Worm (Caenorhabditis elegans) whole organism, L1 larva: Measurements from ENCODE around the gene twk-28.
A peak's percentile ranks its signal among the peaks of the same experiment; 100 is the strongest.

ENCODE experiments used
- C16A3.4 ChIP-seq: fragments of 150-350 bp; optimal IDR thresholded peaks from 2 replicates; lab custom pipeline; 2014; ENCODE audit warnings: missing biosample characterization, missing genetic modification characterization
- F16B12.6 ChIP-seq: fragments of 150-350 bp; optimal IDR thresholded peaks from 2 replicates; lab custom pipeline; 2014; ENCODE audit warnings: missing biosample characterization, missing genetic modification characterization
- Y116A8C.19 ChIP-seq: sonication (generic microtip); optimal IDR thresholded peaks from 2 replicates; lab custom pipeline; 2016; ENCODE audit warnings: missing compliant biosample characterization, missing genetic modification characterization, borderline replicate concordance
- aha-1 ChIP-seq: fragments of 150-350 bp; optimal IDR thresholded peaks from 2 replicates; lab custom pipeline; 2014; ENCODE audit warnings: missing biosample characterization, missing genetic modification characterization
- ceh-8 ChIP-seq: fragments of 200-800 bp; sonication (Bioruptor generic); optimal IDR thresholded peaks from 2 replicates; lab custom pipeline; 2018; ENCODE audit warnings: mild to moderate bottlenecking, missing genetic modification characterization, moderate library complexity, missing compliant biosample characterization
- ceh-82 ChIP-seq, 3 experiments: fragments of 150-350 bp in 1 of 3; sonication (generic microtip) in 2 of 3; optimal IDR thresholded peaks; 2 replicates each; lab custom pipeline; 2014 to 2017; ENCODE audit warnings: missing biosample characterization in 3 of 3, missing genetic modification characterization in 3 of 3
- ces-1 ChIP-seq: fragments of 150-350 bp; optimal IDR thresholded peaks from 2 replicates; lab custom pipeline; 2014; ENCODE audit warnings: missing biosample characterization, missing genetic modification reagents, missing genetic modification characterization
- dpl-1 ChIP-seq, 3 experiments: fragments of 150-350 bp in 2 of 3; sonication (generic microtip) in 1 of 3; optimal IDR thresholded peaks; 2 replicates each; lab custom pipeline; 2014 to 2017; ENCODE audit warnings: missing biosample characterization in 3 of 3, missing genetic modification characterization in 3 of 3, missing genetic modification reagents in 3 of 3
- dsc-1 ChIP-seq: sonication (generic microtip); optimal IDR thresholded peaks from 2 replicates; lab custom pipeline; 2016; ENCODE audit warnings: mild to moderate bottlenecking, missing genetic modification characterization, missing compliant biosample characterization
- efl-1 ChIP-seq, 4 experiments: fragments of 150-350 bp; optimal IDR thresholded peaks in 3 of 4; peaks in 1 of 4; 1 replicate in 1 of 4; 2 replicates in 3 of 4; lab custom pipeline; 2014; ENCODE audit warnings: missing biosample characterization in 2 of 4, missing genetic modification characterization in 2 of 4, missing genetic modification reagents in 2 of 4
- efl-3 ChIP-seq: fragments of 200-800 bp; sonication (Bioruptor generic); optimal IDR thresholded peaks from 2 replicates; lab custom pipeline; 2018; ENCODE audit warnings: mild to moderate bottlenecking, missing genetic modification characterization, missing compliant biosample characterization
- egl-27 ChIP-seq, 2 experiments: fragments of 150-350 bp in 1 of 2; sonication (generic microtip); optimal IDR thresholded peaks; 3 replicates each; lab custom pipeline; 2017 to 2018; ENCODE audit warnings: missing biosample characterization in 2 of 2, missing genetic modification characterization in 2 of 2, missing genetic modification reagents in 2 of 2
- elt-2 ChIP-seq: sonication (generic microtip); optimal IDR thresholded peaks from 2 replicates; lab custom pipeline; 2016; ENCODE audit warnings: missing genetic modification characterization, mild to moderate bottlenecking, inconsistent platforms, missing compliant biosample characterization, missing genetic modification reagents
- elt-3 ChIP-seq, 6 experiments: fragments of 150-350 bp in 1 of 6; sonication (generic microtip); optimal IDR thresholded peaks; 2 replicates each; lab custom pipeline; 2017 to 2018; ENCODE audit warnings: missing biosample characterization in 6 of 6, missing genetic modification characterization in 6 of 6, inconsistent platforms in 1 of 6
- ets-5 ChIP-seq: fragments of 200-800 bp; sonication (Bioruptor generic); IDR thresholded peaks from 2 replicates; pipeline ENCODE4 v1.3.6; 2022; ENCODE audit warnings: missing genetic modification characterization, missing compliant biosample characterization
- hpl-2 ChIP-seq: fragments of 150-350 bp; optimal IDR thresholded peaks from 2 replicates; lab custom pipeline; 2014; ENCODE audit warnings: missing biosample characterization, missing genetic modification reagents, missing genetic modification characterization
- irx-1 ChIP-seq: sonication (generic microtip); optimal IDR thresholded peaks from 2 replicates; lab custom pipeline; 2016; ENCODE audit warnings: missing genetic modification characterization, missing compliant biosample characterization
- lin-13 ChIP-seq: fragments of 150-350 bp; optimal IDR thresholded peaks from 2 replicates; lab custom pipeline; 2014; ENCODE audit warnings: missing biosample characterization, missing genetic modification reagents, missing genetic modification characterization
- lin-14 ChIP-seq: fragments of 200-800 bp; sonication (Bioruptor generic); optimal IDR thresholded peaks from 2 replicates; lab custom pipeline; 2018; ENCODE audit warnings: mild to moderate bottlenecking, missing genetic modification characterization, moderate library complexity, missing compliant biosample characterization
- lin-15B ChIP-seq: fragments of 150-350 bp; sonication (generic microtip); optimal IDR thresholded peaks from 3 replicates; lab custom pipeline; 2014; ENCODE audit warnings: missing biosample characterization, missing genetic modification characterization
- lir-3 ChIP-seq: sonication (generic microtip); optimal IDR thresholded peaks from 2 replicates; lab custom pipeline; 2016; ENCODE audit warnings: mild to moderate bottlenecking, missing genetic modification characterization, moderate library complexity, missing compliant biosample characterization; ENCODE audit not compliant: poor library complexity
- mab-9 ChIP-seq: fragments of 200-800 bp; sonication (Bioruptor generic); IDR thresholded peaks from 2 replicates; pipeline ENCODE4 v1.3.6; 2022; ENCODE audit warnings: missing genetic modification reagents, missing genetic modification characterization, missing compliant biosample characterization
- mep-1 ChIP-seq: fragments of 150-350 bp; optimal IDR thresholded peaks from 2 replicates; lab custom pipeline; 2014; ENCODE audit warnings: missing biosample characterization, missing genetic modification characterization
- nhr-11 ChIP-seq: fragments of 150-350 bp; optimal IDR thresholded peaks from 2 replicates; lab custom pipeline; 2014; ENCODE audit warnings: missing biosample characterization, missing genetic modification characterization
- nhr-12 ChIP-seq: sonication (generic microtip); optimal IDR thresholded peaks from 2 replicates; lab custom pipeline; 2017; ENCODE audit warnings: missing biosample characterization, missing genetic modification characterization
- nhr-20 ChIP-seq: sonication (generic microtip); optimal IDR thresholded peaks from 2 replicates; lab custom pipeline; 2016; ENCODE audit warnings: mild to moderate bottlenecking, missing genetic modification characterization, missing compliant biosample characterization
- nhr-71 ChIP-seq: sonication (generic microtip); optimal IDR thresholded peaks from 2 replicates; lab custom pipeline; 2016; ENCODE audit warnings: mild to moderate bottlenecking, missing genetic modification characterization, moderate library complexity, missing compliant biosample characterization
- nhr-84 ChIP-seq: sonication (generic microtip); optimal IDR thresholded peaks from 2 replicates; lab custom pipeline; 2017; ENCODE audit warnings: missing biosample characterization, missing genetic modification characterization
- nhr-85 ChIP-seq: sonication (generic microtip); peaks from one replicate; lab custom pipeline; 2016; ENCODE audit warnings: missing genetic modification characterization, inconsistent platforms, missing compliant biosample characterization
- nhr-90 ChIP-seq: sonication (generic microtip); optimal IDR thresholded peaks from 2 replicates; lab custom pipeline; 2016; ENCODE audit warnings: mild to moderate bottlenecking, missing genetic modification characterization, missing compliant biosample characterization; ENCODE audit not compliant: poor library complexity
- pag-3 ChIP-seq: sonication (generic microtip); optimal IDR thresholded peaks from 2 replicates; lab custom pipeline; 2017; ENCODE audit warnings: missing genetic modification characterization, mild to moderate bottlenecking, missing compliant biosample characterization, antibody characterized with exemption, borderline replicate concordance; ENCODE audit not compliant: insufficient read depth
- pax-3 ChIP-seq: fragments of 200-800 bp; sonication (Bioruptor generic); optimal IDR thresholded peaks from 2 replicates; lab custom pipeline; 2018; ENCODE audit warnings: mild to moderate bottlenecking, missing genetic modification characterization, moderate library complexity, missing compliant biosample characterization
- pqm-1 ChIP-seq: sonication (generic microtip); optimal IDR thresholded peaks from 3 replicates; lab custom pipeline; 2017; ENCODE audit warnings: missing biosample characterization, missing genetic modification characterization
- snu-23 ChIP-seq: sonication (generic microtip); optimal IDR thresholded peaks from 2 replicates; lab custom pipeline; 2016; ENCODE audit warnings: missing genetic modification characterization, missing compliant biosample characterization
- sptf-1 ChIP-seq: fragments of 150-350 bp; optimal IDR thresholded peaks from 2 replicates; lab custom pipeline; 2014; ENCODE audit warnings: missing biosample characterization, missing genetic modification characterization
- swsn-7 ChIP-seq: sonication (generic microtip); optimal IDR thresholded peaks from 2 replicates; lab custom pipeline; 2016; ENCODE audit warnings: missing genetic modification characterization, missing compliant biosample characterization
- tlp-1 ChIP-seq: fragments of 150-350 bp; optimal IDR thresholded peaks from 2 replicates; lab custom pipeline; 2014; ENCODE audit warnings: missing biosample characterization, missing genetic modification characterization
- unc-30 ChIP-seq: sonication (generic microtip); optimal IDR thresholded peaks from 2 replicates; lab custom pipeline; 2017; ENCODE audit warnings: missing biosample characterization, missing genetic modification characterization
- unc-62 ChIP-seq: fragments of 150-350 bp; optimal IDR thresholded peaks from 2 replicates; lab custom pipeline; 2014; ENCODE audit warnings: missing biosample characterization, missing genetic modification reagents, missing genetic modification characterization
- unc-86 ChIP-seq: sonication (generic microtip); optimal IDR thresholded peaks from 2 replicates; lab custom pipeline; 2016; ENCODE audit warnings: missing genetic modification characterization, missing compliant biosample characterization
- vab-15 ChIP-seq: sonication (generic microtip); optimal IDR thresholded peaks from 2 replicates; lab custom pipeline; 2017; ENCODE audit warnings: missing genotype, mild to moderate bottlenecking, missing genetic modification characterization, missing compliant biosample characterization
- xbp-1 ChIP-seq: sonication (generic microtip); optimal IDR thresholded peaks from 2 replicates; lab custom pipeline; 2016; ENCODE audit warnings: missing genetic modification characterization, missing compliant biosample characterization
- ztf-11 ChIP-seq, 2 experiments: sonication (generic microtip); optimal IDR thresholded peaks; 2 replicates each; lab custom pipeline; 2016 to 2017; ENCODE audit warnings: missing genetic modification characterization in 2 of 2, missing biosample characterization in 1 of 2, missing compliant biosample characterization in 1 of 2

The twk-28 gene

DNA sequence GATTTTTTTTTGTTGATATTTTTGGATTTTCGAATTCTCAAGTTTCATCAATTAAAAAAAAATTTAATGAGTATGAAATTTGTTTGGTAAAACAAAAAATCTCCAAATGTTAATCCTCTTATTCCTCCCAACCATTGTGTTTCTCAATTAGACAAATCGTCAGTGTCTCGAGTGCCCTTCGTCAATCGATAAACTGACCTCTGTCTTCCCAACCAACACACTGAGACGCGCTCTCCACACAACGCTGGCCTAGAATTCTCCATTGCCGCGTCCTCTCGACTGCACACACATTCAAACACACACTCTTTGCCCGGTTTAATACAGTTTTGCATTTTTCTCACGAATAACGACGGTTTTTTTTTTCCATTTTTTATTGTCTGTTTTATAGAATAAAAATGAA lies 24.4 kb downstream of the twk-28 start, which contains the start of gene taf-11.1 (continued):
- no peak for TF ChIP-seq irx-1 (tag; lab: Kevin White, UChicago)
- peak in 2 of 3 experiments; percentile 16 to 34 for TF ChIP-seq dpl-1 (GFP tag; optimal IDR thresholded peaks at IDR 0.05; lab: Kevin White, UChicago)
- no peak for TF ChIP-seq swsn-7 (tag; lab: Kevin White, UChicago)
- TF ChIP-seq ces-1 (GFP tag; lab: Kevin White, UChicago): no peak
- no peak for TF ChIP-seq ceh-8 (GFP tag; lab: Kevin White, UChicago)
- TF ChIP-seq ets-5 (GFP tag; lab: Robert Waterston, UW): no peak
- no peak for TF ChIP-seq elt-3 (tag; optimal IDR thresholded peaks at IDR 0.05; lab: Kevin White, UChicago)
- TF ChIP-seq pax-3: no peak
- TF ChIP-seq nhr-12 (tag; lab: Kevin White, UChicago): no peak
- peak; percentile 30 for TF ChIP-seq F16B12.6 (tag; lab: Kevin White, UChicago)
- TF ChIP-seq mab-9 (GFP tag; lab: Robert Waterston, UW): no peak
- TF ChIP-seq dsc-1 (tag; lab: Kevin White, UChicago): no peak
- no peak for TF ChIP-seq unc-86 (tag; lab: Kevin White, UChicago)
- no peak for TF ChIP-seq unc-62 (GFP tag; lab: Kevin White, UChicago)
- TF ChIP-seq nhr-84 (tag; lab: Kevin White, UChicago): no peak
- no peak for TF ChIP-seq lir-3 (tag; lab: Kevin White, UChicago)
- TF ChIP-seq tlp-1 (tag; lab: Kevin White, UChicago): no peak
- TF ChIP-seq egl-27 (tag; optimal IDR thresholded peaks at IDR 0.05; lab: Kevin White, UChicago): no peak
- no peak for TF ChIP-seq efl-1 (optimal IDR thresholded peaks at IDR 0.05; lab: Kevin White, UChicago)
- peak in 1 of 2 experiments; percentile 32 for TF ChIP-seq efl-1 (GFP tag; optimal IDR thresholded peaks at IDR 0.05 in 1 of 2; lab: Kevin White, UChicago)
- TF ChIP-seq unc-30 (tag; lab: Kevin White, UChicago): no peak
- no peak for TF ChIP-seq pqm-1 (tag; lab: Kevin White, UChicago)
- peak; percentile 67 for TF ChIP-seq lin-14 (GFP tag; lab: Kevin White, UChicago)
- no peak for TF ChIP-seq ceh-82 (tag; optimal IDR thresholded peaks at IDR 0.05; lab: Kevin White, UChicago)
- TF ChIP-seq aha-1 (tag; lab: Kevin White, UChicago): no peak
- no peak for TF ChIP-seq lin-13 (GFP tag; lab: Kevin White, UChicago)
- no peak for TF ChIP-seq nhr-11 (tag; lab: Kevin White, UChicago)
- TF ChIP-seq xbp-1 (tag; lab: Kevin White, UChicago): peak; percentile 11
- peak; percentile 29 for TF ChIP-seq nhr-71 (tag; lab: Kevin White, UChicago)
- no peak for TF ChIP-seq hpl-2 (GFP tag; lab: Kevin White, UChicago)

ce11 chrX:4252047-4252446 lies 27.1 kb downstream of the twk-28 start, which contains the start of gene srv-5:
Gene srv-5, plus strand, starts transcription at chrX:4252347.
- TF ChIP-seq tlp-1 (tag; lab: Kevin White, UChicago): no peak
- no peak for TF ChIP-seq efl-1 (optimal IDR thresholded peaks at IDR 0.05; lab: Kevin White, UChicago)
- peak in 1 of 2 experiments; percentile 55 for TF ChIP-seq efl-1 (GFP tag; optimal IDR thresholded peaks at IDR 0.05 in 1 of 2; lab: Kevin White, UChicago)

- TF ChIP-seq dsc-1 (tag; lab: Kevin White, UChicago): no peak
- no peak for TF ChIP-seq efl-3 (GFP tag; lab: Kevin White, UChicago)
- TF ChIP-seq unc-62 (GFP tag; lab: Kevin White, UChicago): no peak
Observed at ce11 chrX:4248949-4249348, 30.2 kb downstream of the twk-28 start, which contains the start of gene hlh-13. Gene hlh-13, plus strand, starts transcription at chrX:4249249.

DNA sequence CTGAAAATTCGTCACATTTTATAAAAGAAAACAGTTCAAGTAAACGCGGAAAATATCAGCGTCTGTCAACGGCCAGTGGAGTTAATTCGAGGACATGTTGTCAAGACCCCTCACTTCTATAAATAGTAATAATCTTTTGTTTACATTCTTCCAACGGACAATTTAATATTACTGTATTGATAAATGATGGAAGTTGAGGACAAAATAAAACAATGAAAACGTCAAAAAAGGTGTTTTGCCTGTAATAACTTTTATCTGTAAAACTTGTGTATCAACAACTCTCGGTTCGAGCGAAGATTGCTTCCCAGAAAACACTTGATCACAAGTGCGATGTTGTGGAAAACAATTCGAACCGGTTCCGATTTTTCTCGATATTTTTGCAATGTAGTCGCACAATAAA lies 30.7 kb downstream of the twk-28 start:
- TF ChIP-seq nhr-12 (tag; lab: Kevin White, UChicago) (no peak), vab-15 (tag; lab: Kevin White, UChicago) (no peak), aha-1 (tag; lab: Kevin White, UChicago) (no peak), nhr-90 (tag; lab: Kevin White, UChicago) (no peak), irx-1 (tag; lab: Kevin White, UChicago) (no peak), ceh-8 (GFP tag; lab: Kevin White, UChicago) (no peak), Y116A8C.19 (tag; lab: Kevin White, UChicago) (no peak), lin-15B (no peak), snu-23 (GFP tag; lab: Kevin White, UChicago) (peak; percentile 9), nhr-85 (tag; lab: Kevin White, UChicago) (peak; percentile 55), mep-1 (tag; lab: Kevin White, UChicago) (no peak), ces-1 (GFP tag; lab: Kevin White, UChicago) (no peak), sptf-1 (tag; lab: Kevin White, UChicago) (no peak), C16A3.4 (tag; lab: Kevin White, UChicago) (no peak), pag-3 (tag; lab: Kevin White, UChicago) (no peak), swsn-7 (tag; lab: Kevin White, UChicago) (no peak), ztf-11 (tag; optimal IDR thresholded peaks at IDR 0.05; lab: Kevin White, UChicago) (no peak), nhr-20 (tag; lab: Kevin White, UChicago) (peak; percentile 13), mab-9 (GFP tag; lab: Robert Waterston, UW) (no peak), nhr-71 (tag; lab: Kevin White, UChicago) (peak; percentile 26), elt-2 (peak; percentile 34), efl-3 (GFP tag; lab: Kevin White, UChicago) (no peak)
